Worm (Caenorhabditis elegans): Measurements from ENCODE around the gene C35C5.8.

DNA sequence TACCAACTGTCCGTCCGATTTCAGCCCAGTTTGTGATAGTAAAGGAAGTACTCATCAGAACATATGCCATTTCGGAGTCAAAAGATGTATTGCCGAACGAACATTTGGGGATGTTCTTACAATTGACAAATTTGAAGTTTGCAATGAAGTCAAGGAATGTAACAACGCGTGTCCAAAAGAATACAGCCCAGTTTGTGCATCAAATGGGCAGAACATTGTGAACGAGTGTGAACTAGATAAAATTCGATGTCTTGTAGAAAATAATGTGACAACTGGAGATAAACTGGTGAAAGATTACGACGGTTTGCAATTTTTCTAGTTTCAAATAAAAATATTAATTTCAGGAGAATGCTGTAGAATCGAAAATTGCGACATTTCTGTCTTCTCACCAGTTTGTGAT lies 25.6 kb upstream of the C35C5.8 start:
- no peak for TF ChIP-seq dao-5 (tag; optimal IDR thresholded peaks at IDR 0.05)
- no peak for TF ChIP-seq him-1 (tag; optimal IDR thresholded peaks at IDR 0.05)
